Worm (Caenorhabditis elegans) whole organism, early embryonic: ENCODE measurements around the gene W05E10.1.

ENCODE experiments used
- B0310.2 ChIP-seq: sonication (generic microtip); optimal IDR thresholded peaks from 2 replicates; lab custom pipeline; 2016; ENCODE audit warnings: mild to moderate bottlenecking, missing genetic modification characterization, missing compliant biosample characterization
- F13C5.2 ChIP-seq: sonication (generic microtip); optimal IDR thresholded peaks from 2 replicates; lab custom pipeline; 2017; ENCODE audit warnings: mild to moderate bottlenecking, missing genetic modification characterization, inconsistent platforms, missing compliant biosample characterization
- aly-1 ChIP-seq: sonication (generic microtip); optimal IDR thresholded peaks from 2 replicates; lab custom pipeline; 2016; ENCODE audit warnings: missing genetic modification characterization, missing compliant biosample characterization
- ama-1 ChIP-seq: fragments of 150-350 bp; optimal IDR thresholded peaks from 2 replicates; lab custom pipeline; 2014
- ceh-13 ChIP-seq: fragments of 200-800 bp; sonication (Bioruptor generic); optimal IDR thresholded peaks from 2 replicates; lab custom pipeline; 2018; ENCODE audit warnings: mild to moderate bottlenecking, missing genetic modification characterization, missing compliant biosample characterization
- ceh-36 ChIP-seq: sonication (generic microtip); optimal IDR thresholded peaks from 2 replicates; lab custom pipeline; 2016; ENCODE audit warnings: missing genetic modification characterization, inconsistent platforms, missing compliant biosample characterization
- ets-7 ChIP-seq: sonication (generic microtip); optimal IDR thresholded peaks from 2 replicates; lab custom pipeline; 2016; ENCODE audit warnings: missing genotype, missing genetic modification characterization, missing compliant biosample characterization
- flt-1 ChIP-seq: fragments of 200-800 bp; sonication (Bioruptor generic); IDR thresholded peaks from 2 replicates; pipeline ENCODE4 v1.3.6; 2022; ENCODE audit warnings: missing genetic modification characterization, missing compliant biosample characterization
- hmbx-1 ChIP-seq: sonication (generic microtip); optimal IDR thresholded peaks from 2 replicates; lab custom pipeline; 2016; ENCODE audit warnings: mild to moderate bottlenecking, missing genetic modification characterization, missing compliant biosample characterization
- hmg-4 ChIP-seq: fragments of 200-800 bp; sonication (Bioruptor generic); optimal IDR thresholded peaks from 2 replicates; lab custom pipeline; 2018; ENCODE audit warnings: mild to moderate bottlenecking, missing genetic modification characterization, missing compliant biosample characterization
- hnd-1 ChIP-seq: sonication (generic microtip); optimal IDR thresholded peaks from 2 replicates; lab custom pipeline; 2016; ENCODE audit warnings: missing genetic modification characterization, missing compliant biosample characterization
- pes-1 ChIP-seq: fragments of 200-800 bp; sonication (Bioruptor generic); IDR thresholded peaks from 2 replicates; pipeline ENCODE4 v1.3.6; 2022; ENCODE audit warnings: missing genetic modification reagents, missing genetic modification characterization, missing compliant biosample characterization
- scrt-1 ChIP-seq: fragments of 200-800 bp; sonication (Bioruptor generic); IDR thresholded peaks from 2 replicates; pipeline ENCODE4 v1.3.6; 2022; ENCODE audit warnings: missing genetic modification characterization, missing compliant biosample characterization
- sea-1 ChIP-seq: fragments of 200-800 bp; sonication (Bioruptor generic); conservative IDR thresholded peaks from 2 replicates; pipeline ENCODE4 v1.3.6; 2022; ENCODE audit warnings: missing genetic modification characterization, missing compliant biosample characterization
- tbx-11 ChIP-seq: fragments of 200-800 bp; sonication (Bioruptor generic); IDR thresholded peaks from 2 replicates; pipeline ENCODE4 v1.3.6; 2022; ENCODE audit warnings: missing genetic modification characterization, missing compliant biosample characterization
- tbx-37 ChIP-seq: fragments of 200-800 bp; sonication (Bioruptor generic); conservative IDR thresholded peaks from 2 replicates; pipeline ENCODE4 v1.3.6; 2022; ENCODE audit warnings: missing genetic modification reagents, missing genetic modification characterization, missing compliant biosample characterization
- tra-4 ChIP-seq: sonication (generic microtip); optimal IDR thresholded peaks from 2 replicates; lab custom pipeline; 2017; ENCODE audit warnings: missing genetic modification characterization, missing compliant biosample characterization

Gene W05E10.1

DNA sequence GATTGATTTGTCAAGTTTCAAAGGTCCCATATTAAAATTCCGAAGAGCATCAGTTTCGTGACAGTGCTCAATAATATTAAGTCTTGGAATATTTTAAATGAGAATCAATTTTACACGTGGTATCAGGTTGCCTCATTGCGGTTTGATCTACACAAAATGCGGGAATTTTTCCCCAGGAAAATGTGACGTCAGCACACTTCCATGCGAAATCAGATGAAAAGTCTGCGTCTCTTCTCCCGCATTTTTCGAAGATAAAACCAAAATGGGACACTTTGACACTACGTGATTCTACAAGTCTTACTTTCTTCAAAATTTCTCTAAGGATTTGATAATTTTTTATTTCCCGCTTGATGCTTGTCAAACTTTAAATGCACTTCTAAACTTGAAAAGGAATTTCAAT is 31.4 kb upstream of the W05E10.1 start:
- no peak for TF ChIP-seq tbx-37 (GFP tag; lab: Robert Waterston, UW)
- no peak for TF ChIP-seq ceh-13 (GFP tag; lab: Kevin White, UChicago)
- TF ChIP-seq B0310.2 (tag; lab: Kevin White, UChicago): no peak
- no peak for TF ChIP-seq aly-1 (tag; lab: Kevin White, UChicago)
- no peak for TF ChIP-seq tbx-11 (GFP tag; lab: Robert Waterston, UW)
- no peak for TF ChIP-seq pes-1
- TF ChIP-seq F13C5.2 (tag; lab: Kevin White, UChicago): no peak
- no peak for TF ChIP-seq scrt-1
- TF ChIP-seq tra-4 (tag; lab: Kevin White, UChicago): no peak

DNA sequence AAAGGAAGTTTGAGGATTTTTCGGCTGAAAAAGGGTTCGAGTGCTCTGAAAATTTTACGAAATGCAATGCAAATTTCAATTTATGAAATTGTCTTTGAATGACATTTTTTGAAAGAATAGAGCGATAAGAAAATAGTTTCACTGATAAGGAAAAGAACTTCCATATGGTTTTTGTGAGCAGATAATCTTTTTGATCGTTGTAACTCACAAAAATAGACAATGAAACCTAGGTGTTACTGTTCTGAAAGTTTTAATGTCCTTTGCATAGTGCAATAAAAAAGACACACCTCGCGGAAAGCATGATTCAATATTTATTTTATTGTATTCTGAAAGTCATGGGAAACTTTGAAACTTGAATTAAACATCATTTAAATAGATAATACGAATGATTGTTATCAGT is 25.4 kb upstream of the W05E10.1 start:
- TF ChIP-seq pes-1 (no peak), tra-4 (tag; lab: Kevin White, UChicago) (no peak), scrt-1 (no peak), ets-7 (tag; lab: Kevin White, UChicago) (no peak)

DNA sequence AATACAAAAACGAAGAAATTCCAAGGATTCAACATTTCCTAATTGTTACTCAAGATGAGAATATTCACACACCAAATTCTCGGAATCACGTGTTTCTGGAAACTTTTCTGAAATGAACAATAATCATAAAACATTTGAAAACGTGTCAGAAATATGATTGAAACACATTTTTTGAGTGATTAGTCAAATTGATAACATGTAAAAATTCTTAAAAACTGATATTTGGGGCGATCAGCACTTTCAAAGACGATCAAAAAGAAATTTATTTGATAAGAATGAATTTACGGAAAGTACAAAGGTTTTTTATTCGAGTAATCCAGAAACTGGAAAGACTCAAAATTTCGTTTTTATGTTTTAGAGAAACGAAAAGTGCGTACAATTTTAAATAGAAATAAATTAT is 24.3 kb upstream of the W05E10.1 start, which contains the start of gene tre-3:
Gene tre-3, minus strand, starts transcription at position 107 of the 400 bp plus-strand sequence.
- TF ChIP-seq hmbx-1 (tag; lab: Kevin White, UChicago): no peak
- no peak for TF ChIP-seq tra-4 (tag; lab: Kevin White, UChicago)
- no peak for TF ChIP-seq aly-1 (tag; lab: Kevin White, UChicago)

ce11 chrV:11711751-11712150 is 20.3 kb upstream of the W05E10.1 start:
- TF ChIP-seq pes-1 (no peak), tbx-11 (GFP tag; lab: Robert Waterston, UW) (no peak), flt-1 (GFP tag; lab: Robert Waterston, UW) (no peak), F13C5.2 (tag; lab: Kevin White, UChicago) (no peak), B0310.2 (tag; lab: Kevin White, UChicago) (no peak), scrt-1 (no peak), sea-1 (GFP tag; lab: Robert Waterston, UW) (no peak), ceh-13 (GFP tag; lab: Kevin White, UChicago) (no peak), aly-1 (tag; lab: Kevin White, UChicago) (no peak), hmg-4 (GFP tag; lab: Kevin White, UChicago) (no peak), ama-1 (lab: Kevin White, UChicago) (no peak), ceh-36 (no peak)

ce11 chrV:11706353-11706752 is 14.9 kb upstream of the W05E10.1 start:
- TF ChIP-seq F13C5.2 (tag; lab: Kevin White, UChicago): no peak
- TF ChIP-seq aly-1 (tag; lab: Kevin White, UChicago): no peak
- no peak for TF ChIP-seq hnd-1
- TF ChIP-seq ceh-13 (GFP tag; lab: Kevin White, UChicago): no peak
- no peak for TF ChIP-seq hmg-4 (GFP tag; lab: Kevin White, UChicago)
- no peak for TF ChIP-seq ceh-36
- no peak for TF ChIP-seq pes-1
- TF ChIP-seq B0310.2 (tag; lab: Kevin White, UChicago): no peak
- no peak for TF ChIP-seq ama-1 (lab: Kevin White, UChicago)
- no peak for TF ChIP-seq tra-4 (tag; lab: Kevin White, UChicago)
- TF ChIP-seq hmbx-1 (tag; lab: Kevin White, UChicago): no peak

- TF ChIP-seq ceh-36 (no peak), hmbx-1 (tag; lab: Kevin White, UChicago) (no peak), sea-1 (GFP tag; lab: Robert Waterston, UW) (no peak), scrt-1 (no peak), ceh-13 (GFP tag; lab: Kevin White, UChicago) (no peak), F13C5.2 (tag; lab: Kevin White, UChicago) (peak; percentile 1)
Measured at ce11 chrV:11705399-11705798, 13.9 kb upstream of the W05E10.1 start, which contains the start of gene ceh-32. Gene ceh-32, minus strand, starts transcription at chrV:11705400.

DNA sequence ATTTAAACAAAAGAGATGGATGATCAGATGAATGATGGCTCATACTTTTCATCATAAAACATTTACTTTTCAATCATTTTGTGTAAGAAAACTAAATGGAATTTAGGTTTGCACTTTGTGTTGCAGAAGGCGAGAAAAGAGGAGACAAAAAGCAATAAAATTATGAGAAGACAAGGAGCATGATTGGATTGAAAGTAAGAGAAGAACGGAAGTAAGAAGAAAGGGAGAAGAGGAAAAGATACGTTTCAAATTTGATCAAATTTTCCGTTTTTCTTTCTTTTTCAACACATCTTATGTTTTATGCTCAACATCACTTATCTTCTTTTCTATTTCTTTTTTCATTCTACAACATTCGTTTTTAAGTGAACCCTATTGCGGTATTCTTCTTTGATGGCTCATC is 13.2 kb upstream of the W05E10.1 start:
- TF ChIP-seq F13C5.2 (tag; lab: Kevin White, UChicago) (no peak), tra-4 (tag; lab: Kevin White, UChicago) (no peak), ceh-13 (GFP tag; lab: Kevin White, UChicago) (no peak), hmbx-1 (tag; lab: Kevin White, UChicago) (no peak), tbx-11 (GFP tag; lab: Robert Waterston, UW) (no peak), scrt-1 (no peak), tbx-37 (GFP tag; lab: Robert Waterston, UW) (no peak), aly-1 (tag; lab: Kevin White, UChicago) (no peak), ets-7 (tag; lab: Kevin White, UChicago) (no peak)

- TF ChIP-seq sea-1 (GFP tag; lab: Robert Waterston, UW): no peak
- TF ChIP-seq aly-1 (tag; lab: Kevin White, UChicago): no peak
- TF ChIP-seq B0310.2 (tag; lab: Kevin White, UChicago): no peak
- no peak for TF ChIP-seq ama-1 (lab: Kevin White, UChicago)
- no peak for TF ChIP-seq hmbx-1 (tag; lab: Kevin White, UChicago)
- no peak for TF ChIP-seq F13C5.2 (tag; lab: Kevin White, UChicago)
- no peak for TF ChIP-seq pes-1
- no peak for TF ChIP-seq tbx-11 (GFP tag; lab: Robert Waterston, UW)
- no peak for TF ChIP-seq ceh-36
- no peak for TF ChIP-seq hmg-4 (GFP tag; lab: Kevin White, UChicago)
- no peak for TF ChIP-seq flt-1 (GFP tag; lab: Robert Waterston, UW)
- no peak for TF ChIP-seq ets-7 (tag; lab: Kevin White, UChicago)
Measured at ce11 chrV:11697482-11697881, 6.0 kb upstream of the W05E10.1 start.
